Worm (Caenorhabditis elegans) whole organism, L4 larva: ENCODE results near the gene T04C4.3.
"Not testable (repeated sequence)": the region's sequence is repeated elsewhere in the genome, so short reads cannot be mapped to it uniquely, and the experiment has no call there.

Experiments
- F26F4.8 ChIP-seq: fragments of 200-800 bp; sonication (Bioruptor generic); conservative IDR thresholded peaks from 2 replicates; pipeline ENCODE4 v1.3.6; 2022; ENCODE audit warnings: missing genetic modification characterization, missing compliant biosample characterization
- F44E2.7 ChIP-seq: fragments of 200-800 bp; sonication (Bioruptor generic); IDR thresholded peaks from 2 replicates; pipeline ENCODE4 v2.1.2; 2022; ENCODE audit warnings: missing genetic modification characterization, missing compliant biosample characterization
- F49E8.2 ChIP-seq: sonication (generic microtip); optimal IDR thresholded peaks from 2 replicates; lab custom pipeline; 2016; ENCODE audit warnings: missing compliant biosample characterization, mild to moderate bottlenecking, missing genetic modification characterization, borderline replicate concordance
- R02D3.7 ChIP-seq: fragments of 150-350 bp; sonication (generic microtip); optimal IDR thresholded peaks from 3 replicates; lab custom pipeline; 2014; ENCODE audit warnings: missing biosample characterization, missing genetic modification characterization
- Y5F2A.4 ChIP-seq: fragments of 200-800 bp; sonication (Bioruptor generic); optimal IDR thresholded peaks from 2 replicates; lab custom pipeline; 2018; ENCODE audit warnings: mild to moderate bottlenecking, missing genetic modification characterization, missing compliant biosample characterization
- ceh-28 ChIP-seq: fragments of 150-350 bp; optimal IDR thresholded peaks from 2 replicates; lab custom pipeline; 2014; ENCODE audit warnings: missing biosample characterization, missing genetic modification reagents, missing genetic modification characterization
- ceh-32 ChIP-seq: sonication (generic microtip); optimal IDR thresholded peaks from 2 replicates; lab custom pipeline; 2016; ENCODE audit warnings: mild to moderate bottlenecking, missing genetic modification characterization, missing compliant biosample characterization; ENCODE audit not compliant: poor library complexity
- ceh-44 ChIP-seq: fragments of 200-800 bp; sonication (Bioruptor generic); IDR thresholded peaks from 2 replicates; pipeline ENCODE4 v1.3.6; 2022; ENCODE audit warnings: missing genetic modification reagents, missing genetic modification characterization, missing compliant biosample characterization
- ces-1 ChIP-seq: fragments of 150-350 bp; sonication (generic microtip); optimal IDR thresholded peaks from 4 replicates; lab custom pipeline; 2014; ENCODE audit warnings: missing biosample characterization, missing genetic modification reagents, missing genetic modification characterization
- daf-8 ChIP-seq: fragments of 200-800 bp; sonication (Bioruptor generic); IDR thresholded peaks from 2 replicates; pipeline ENCODE4 v1.3.6; 2022; ENCODE audit warnings: missing genetic modification characterization, missing compliant biosample characterization
- dmd-6 ChIP-seq: fragments of 200-800 bp; sonication (Bioruptor generic); IDR thresholded peaks from 2 replicates; pipeline ENCODE4 v1.3.6; 2022; ENCODE audit warnings: missing genetic modification reagents, missing genetic modification characterization, missing compliant biosample characterization
- egl-43 ChIP-seq: fragments of 200-800 bp; sonication (Bioruptor generic); IDR thresholded peaks from 2 replicates; pipeline ENCODE4 v1.3.6; 2022; ENCODE audit warnings: missing genetic modification reagents, missing genetic modification characterization, missing compliant biosample characterization
- lim-7 ChIP-seq: fragments of 200-800 bp; sonication (Bioruptor generic); IDR thresholded peaks from 2 replicates; pipeline ENCODE4 v1.3.6; 2022; ENCODE audit warnings: missing genetic modification characterization, missing compliant biosample characterization
- lin-15B ChIP-seq: fragments of 150-350 bp; sonication (generic microtip); optimal IDR thresholded peaks from 3 replicates; lab custom pipeline; 2014; ENCODE audit warnings: missing biosample characterization, missing genetic modification characterization
- lin-29 ChIP-seq: fragments of 200-800 bp; sonication (Bioruptor generic); IDR thresholded peaks from 2 replicates; pipeline ENCODE4 v1.3.6; 2022; ENCODE audit warnings: missing genetic modification reagents, missing genetic modification characterization, missing compliant biosample characterization
- lin-39 ChIP-seq: fragments of 150-350 bp; optimal IDR thresholded peaks from 2 replicates; lab custom pipeline; 2014; ENCODE audit warnings: missing biosample characterization, missing genetic modification reagents, missing genetic modification characterization
- lsy-2 ChIP-seq, 2 experiments: fragments of 150-350 bp in 1 of 2; sonication (generic microtip) in 1 of 2; optimal IDR thresholded peaks; 2 replicates each; lab custom pipeline; 2014 to 2017; ENCODE audit warnings: missing biosample characterization in 2 of 2, missing genetic modification characterization in 2 of 2
- mdl-1 ChIP-seq, 2 experiments: fragments of 150-350 bp in 1 of 2; sonication (generic microtip) in 1 of 2; optimal IDR thresholded peaks; 2 replicates each; lab custom pipeline; 2014 to 2017; ENCODE audit warnings: missing biosample characterization in 2 of 2, missing genetic modification characterization in 2 of 2
- nhr-25 ChIP-seq: sonication (generic microtip); optimal IDR thresholded peaks from 2 replicates; lab custom pipeline; 2017; ENCODE audit warnings: missing genetic modification characterization, mild to moderate bottlenecking, missing compliant biosample characterization, antibody characterized with exemption, moderate library complexity, borderline replicate concordance; ENCODE audit not compliant: insufficient read depth
- nhr-42 ChIP-seq: fragments of 200-800 bp; sonication (Bioruptor generic); IDR thresholded peaks from 2 replicates; pipeline ENCODE4 v1.3.6; 2022; ENCODE audit warnings: missing genetic modification characterization, missing compliant biosample characterization
- php-3 ChIP-seq: fragments of 200-800 bp; sonication (Bioruptor generic); IDR thresholded peaks from 2 replicates; pipeline ENCODE4 v1.3.6; 2022; ENCODE audit warnings: missing genetic modification reagents, missing genetic modification characterization, missing compliant biosample characterization
- pqm-1 ChIP-seq: sonication (generic microtip); optimal IDR thresholded peaks from 2 replicates; lab custom pipeline; 2017; ENCODE audit warnings: missing biosample characterization, missing genetic modification characterization
- rbr-2 ChIP-seq: sonication (generic microtip); optimal IDR thresholded peaks from 2 replicates; lab custom pipeline; 2016; ENCODE audit warnings: missing genotype, missing genetic modification characterization, missing compliant biosample characterization
- sdz-12 ChIP-seq: fragments of 200-800 bp; sonication (Bioruptor generic); optimal IDR thresholded peaks from 2 replicates; lab custom pipeline; 2018; ENCODE audit warnings: mild to moderate bottlenecking, missing genetic modification characterization, missing compliant biosample characterization
- set-16 ChIP-seq: fragments of 200-800 bp; sonication (Bioruptor generic); IDR thresholded peaks from 2 replicates; pipeline ENCODE4 v1.3.6; 2022; ENCODE audit warnings: missing genetic modification reagents, missing genetic modification characterization, missing compliant biosample characterization
- skn-1 ChIP-seq: fragments of 150-350 bp; optimal IDR thresholded peaks from 2 replicates; lab custom pipeline; 2014; ENCODE audit warnings: missing biosample characterization, missing genetic modification characterization
- snpc-1.2 ChIP-seq: fragments of 200-800 bp; sonication (Bioruptor generic); IDR thresholded peaks from 2 replicates; pipeline ENCODE4 v1.3.6; 2022; ENCODE audit warnings: missing genetic modification reagents, missing genetic modification characterization, missing compliant biosample characterization
- spr-3 ChIP-seq: fragments of 200-800 bp; sonication (Bioruptor generic); optimal IDR thresholded peaks from 2 replicates; lab custom pipeline; 2018; ENCODE audit warnings: mild to moderate bottlenecking, missing genetic modification characterization, missing compliant biosample characterization
- tra-1 ChIP-seq: fragments of 200-800 bp; sonication (Bioruptor generic); IDR thresholded peaks from 2 replicates; pipeline ENCODE4 v1.3.6; 2022; ENCODE audit warnings: missing genetic modification reagents, missing genetic modification characterization, missing compliant biosample characterization
- unc-130 ChIP-seq: sonication (generic microtip); optimal IDR thresholded peaks from 2 replicates; lab custom pipeline; 2016; ENCODE audit warnings: missing genetic modification reagents, missing genetic modification characterization, missing compliant biosample characterization
- unc-39 ChIP-seq: sonication (generic microtip); optimal IDR thresholded peaks from 2 replicates; lab custom pipeline; 2017; ENCODE audit warnings: missing biosample characterization, missing genetic modification characterization
- unc-62 ChIP-seq, 3 experiments: fragments of 150-350 bp in 1 of 3; sonication (generic microtip); optimal IDR thresholded peaks in 2 of 3; peaks in 1 of 3; 1 replicate in 1 of 3; 2 replicates in 2 of 3; lab custom pipeline; 2014 to 2017; ENCODE audit warnings: missing biosample characterization in 3 of 3, missing genetic modification characterization in 3 of 3, missing genetic modification reagents in 3 of 3, missing genotype in 1 of 3
- zag-1 ChIP-seq: fragments of 150-350 bp; optimal IDR thresholded peaks from 2 replicates; lab custom pipeline; 2014; ENCODE audit warnings: missing biosample characterization, missing genetic modification characterization
- zip-2 ChIP-seq: fragments of 150-350 bp; optimal IDR thresholded peaks from 2 replicates; lab custom pipeline; 2014; ENCODE audit warnings: missing biosample characterization, missing genetic modification characterization
- ztf-11 ChIP-seq: fragments of 150-350 bp; optimal IDR thresholded peaks from 2 replicates; lab custom pipeline; 2014; ENCODE audit warnings: missing biosample characterization, missing genetic modification characterization

T04C4.3 gene

DNA sequence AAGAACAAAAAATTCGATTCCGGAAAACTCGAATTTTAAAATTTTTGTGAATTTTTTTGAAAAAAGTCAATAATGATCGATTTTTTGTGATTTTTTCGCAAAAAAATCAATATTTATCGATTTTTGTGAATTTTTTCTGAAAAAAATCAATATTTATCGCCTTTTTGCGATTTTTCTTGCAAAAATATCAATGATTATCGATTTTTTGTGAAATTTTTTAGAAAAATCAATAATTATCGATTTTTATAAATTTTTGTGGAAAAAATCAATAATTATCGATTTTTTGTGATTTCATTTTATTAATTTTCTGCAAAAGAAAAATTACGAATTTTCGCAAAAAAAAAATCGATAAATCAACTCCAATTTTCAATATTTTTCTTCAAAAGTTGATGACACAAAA, 19.3 kb upstream of the T04C4.3 start:
- TF ChIP-seq F44E2.7 (GFP tag; lab: Robert Waterston, UW) (0 out of 2 replicates have a peak, but pooled peaks have one; percentile 5), ceh-44 (GFP tag; lab: Robert Waterston, UW) (no peak), pqm-1 (tag; lab: Kevin White, UChicago) (no peak), Y5F2A.4 (no peak), ztf-11 (no peak), ceh-28 (tag; lab: Kevin White, UChicago) (peak; percentile 94)

- peak in 1 of 2 experiments; percentile 52 for TF ChIP-seq unc-62 (GFP tag; optimal IDR thresholded peaks at IDR 0.05 in 1 of 2; lab: Kevin White, UChicago)
- not testable (repeated sequence) for TF ChIP-seq unc-62 (tag; optimal IDR thresholded peaks at IDR 0.05; lab: Kevin White, UChicago)
- TF ChIP-seq, all 104 proteins: peak for 1; not testable (repeated sequence) for 103
Measured at ce11 chrIV:2233222-2233621, 16.6 kb upstream of the T04C4.3 start.

ce11 chrIV:2228678-2229077, 12.0 kb upstream of the T04C4.3 start:
- TF ChIP-seq lin-29 (GFP tag; lab: Robert Waterston, UW) (no peak), mdl-1 (tag; optimal IDR thresholded peaks at IDR 0.05; lab: Kevin White, UChicago) (no peak), ces-1 (GFP tag; lab: Kevin White, UChicago) (no peak), lim-7 (no peak), daf-8 (GFP tag; lab: Robert Waterston, UW) (no peak), R02D3.7 (no peak), ceh-44 (GFP tag; lab: Robert Waterston, UW) (no peak), lin-39 (tag; lab: Kevin White, UChicago) (no peak), skn-1 (tag; lab: Kevin White, UChicago) (no peak), set-16 (no peak), spr-3 (no peak), ztf-11 (no peak)

DNA sequence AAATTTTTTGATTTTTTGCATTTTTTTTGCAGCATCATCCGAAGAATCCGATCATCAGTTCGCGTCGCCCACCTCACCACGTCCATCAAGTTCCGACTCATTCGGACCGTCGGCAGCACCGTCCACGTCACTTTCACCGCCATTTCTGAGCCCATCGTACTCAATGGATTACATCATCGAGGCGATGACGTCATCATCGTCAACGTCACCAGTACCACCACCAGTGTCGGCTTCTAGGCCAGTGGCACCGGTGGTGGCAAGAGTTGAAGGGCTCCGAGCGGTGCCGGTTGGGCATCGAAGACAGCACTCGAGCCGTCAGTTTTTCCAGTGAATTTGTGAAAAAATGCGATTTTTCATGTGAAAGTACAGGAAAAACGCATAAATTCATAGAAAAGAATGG, 7.0 kb upstream of the T04C4.3 start:
- TF ChIP-seq ceh-32 (tag; lab: Kevin White, UChicago) (no peak), ceh-44 (GFP tag; lab: Robert Waterston, UW) (no peak), php-3 (GFP tag; lab: Robert Waterston, UW) (no peak), sdz-12 (GFP tag; lab: Kevin White, UChicago) (peak; percentile 48), nhr-25 (tag; lab: Kevin White, UChicago) (no peak), zag-1 (tag; lab: Kevin White, UChicago) (no peak), ceh-28 (tag; lab: Kevin White, UChicago) (no peak), rbr-2 (tag; lab: Kevin White, UChicago) (no peak), dmd-6 (no peak), F26F4.8 (GFP tag; lab: Robert Waterston, UW) (no peak), tra-1 (GFP tag; lab: Robert Waterston, UW) (no peak), lsy-2 (tag; optimal IDR thresholded peaks at IDR 0.05; lab: Kevin White, UChicago) (no peak), egl-43 (GFP tag; lab: Robert Waterston, UW) (0 out of 2 replicates have a peak, but pooled peaks have one; percentile 54), F44E2.7 (GFP tag; lab: Robert Waterston, UW) (no peak), lin-39 (tag; lab: Kevin White, UChicago) (no peak), unc-39 (no peak), lin-15B (tag; lab: Kevin White, UChicago) (no peak), nhr-42 (GFP tag; lab: Robert Waterston, UW) (no peak), F49E8.2 (tag; lab: Kevin White, UChicago) (no peak), zip-2 (tag; lab: Kevin White, UChicago) (no peak), snpc-1.2 (GFP tag; lab: Robert Waterston, UW) (no peak), unc-130 (GFP tag; lab: Kevin White, UChicago) (no peak), mdl-1 (tag; optimal IDR thresholded peaks at IDR 0.05; lab: Kevin White, UChicago) (no peak), set-16 (peak; percentile 23; the same call in 1 of the 2 replicates)
